Worm (Caenorhabditis elegans) whole organism, early embryonic: Measurements from ENCODE around the gene str-113.

Source experiments
- B0310.2 ChIP-seq: sonication (generic microtip); optimal IDR thresholded peaks from 2 replicates; lab custom pipeline; 2016; ENCODE audit warnings: mild to moderate bottlenecking, missing genetic modification characterization, missing compliant biosample characterization
- F13C5.2 ChIP-seq: sonication (generic microtip); optimal IDR thresholded peaks from 2 replicates; lab custom pipeline; 2017; ENCODE audit warnings: mild to moderate bottlenecking, missing genetic modification characterization, inconsistent platforms, missing compliant biosample characterization
- aly-1 ChIP-seq: sonication (generic microtip); optimal IDR thresholded peaks from 2 replicates; lab custom pipeline; 2016; ENCODE audit warnings: missing genetic modification characterization, missing compliant biosample characterization
- ama-1 ChIP-seq: fragments of 150-350 bp; optimal IDR thresholded peaks from 2 replicates; lab custom pipeline; 2014
- ceh-13 ChIP-seq: fragments of 200-800 bp; sonication (Bioruptor generic); optimal IDR thresholded peaks from 2 replicates; lab custom pipeline; 2018; ENCODE audit warnings: mild to moderate bottlenecking, missing genetic modification characterization, missing compliant biosample characterization
- ceh-36 ChIP-seq: sonication (generic microtip); optimal IDR thresholded peaks from 2 replicates; lab custom pipeline; 2016; ENCODE audit warnings: missing genetic modification characterization, inconsistent platforms, missing compliant biosample characterization
- ets-7 ChIP-seq: sonication (generic microtip); optimal IDR thresholded peaks from 2 replicates; lab custom pipeline; 2016; ENCODE audit warnings: missing genotype, missing genetic modification characterization, missing compliant biosample characterization
- flt-1 ChIP-seq: fragments of 200-800 bp; sonication (Bioruptor generic); IDR thresholded peaks from 2 replicates; pipeline ENCODE4 v1.3.6; 2022; ENCODE audit warnings: missing genetic modification characterization, missing compliant biosample characterization
- hmbx-1 ChIP-seq: sonication (generic microtip); optimal IDR thresholded peaks from 2 replicates; lab custom pipeline; 2016; ENCODE audit warnings: mild to moderate bottlenecking, missing genetic modification characterization, missing compliant biosample characterization
- hmg-4 ChIP-seq: fragments of 200-800 bp; sonication (Bioruptor generic); optimal IDR thresholded peaks from 2 replicates; lab custom pipeline; 2018; ENCODE audit warnings: mild to moderate bottlenecking, missing genetic modification characterization, missing compliant biosample characterization
- hnd-1 ChIP-seq: sonication (generic microtip); optimal IDR thresholded peaks from 2 replicates; lab custom pipeline; 2016; ENCODE audit warnings: missing genetic modification characterization, missing compliant biosample characterization
- pes-1 ChIP-seq: fragments of 200-800 bp; sonication (Bioruptor generic); IDR thresholded peaks from 2 replicates; pipeline ENCODE4 v1.3.6; 2022; ENCODE audit warnings: missing genetic modification reagents, missing genetic modification characterization, missing compliant biosample characterization
- scrt-1 ChIP-seq: fragments of 200-800 bp; sonication (Bioruptor generic); IDR thresholded peaks from 2 replicates; pipeline ENCODE4 v1.3.6; 2022; ENCODE audit warnings: missing genetic modification characterization, missing compliant biosample characterization
- sea-1 ChIP-seq: fragments of 200-800 bp; sonication (Bioruptor generic); conservative IDR thresholded peaks from 2 replicates; pipeline ENCODE4 v1.3.6; 2022; ENCODE audit warnings: missing genetic modification characterization, missing compliant biosample characterization
- tbx-11 ChIP-seq: fragments of 200-800 bp; sonication (Bioruptor generic); IDR thresholded peaks from 2 replicates; pipeline ENCODE4 v1.3.6; 2022; ENCODE audit warnings: missing genetic modification characterization, missing compliant biosample characterization
- tbx-37 ChIP-seq: fragments of 200-800 bp; sonication (Bioruptor generic); conservative IDR thresholded peaks from 2 replicates; pipeline ENCODE4 v1.3.6; 2022; ENCODE audit warnings: missing genetic modification reagents, missing genetic modification characterization, missing compliant biosample characterization
- tra-4 ChIP-seq: sonication (generic microtip); optimal IDR thresholded peaks from 2 replicates; lab custom pipeline; 2017; ENCODE audit warnings: missing genetic modification characterization, missing compliant biosample characterization

Gene str-113

DNA sequence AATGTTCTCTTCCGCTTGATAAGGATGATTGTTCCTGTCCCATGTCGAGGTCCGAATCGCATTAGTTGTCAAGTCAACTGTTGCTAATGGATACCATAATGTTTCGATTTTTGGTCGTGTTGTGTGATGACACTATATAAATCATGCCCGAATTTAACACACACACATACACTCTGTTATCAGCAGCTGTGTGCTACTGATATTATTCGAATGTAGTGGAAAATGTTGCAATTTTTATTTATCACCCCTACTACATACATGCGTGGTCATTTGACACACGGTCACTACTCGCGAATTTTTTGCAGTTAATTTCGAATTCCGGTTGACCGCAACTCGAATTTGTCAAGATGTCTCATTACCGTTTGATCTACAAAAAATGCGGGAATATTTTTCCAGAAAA, 25.8 kb upstream of the str-113 start:
- TF ChIP-seq tbx-11 (no peak), B0310.2 (tag; lab: Kevin White, UChicago) (no peak), ceh-13 (GFP tag; lab: Kevin White, UChicago) (no peak), flt-1 (GFP tag; lab: Robert Waterston, UW) (no peak), tra-4 (tag; lab: Kevin White, UChicago) (no peak), ets-7 (tag; lab: Kevin White, UChicago) (no peak)

DNA sequence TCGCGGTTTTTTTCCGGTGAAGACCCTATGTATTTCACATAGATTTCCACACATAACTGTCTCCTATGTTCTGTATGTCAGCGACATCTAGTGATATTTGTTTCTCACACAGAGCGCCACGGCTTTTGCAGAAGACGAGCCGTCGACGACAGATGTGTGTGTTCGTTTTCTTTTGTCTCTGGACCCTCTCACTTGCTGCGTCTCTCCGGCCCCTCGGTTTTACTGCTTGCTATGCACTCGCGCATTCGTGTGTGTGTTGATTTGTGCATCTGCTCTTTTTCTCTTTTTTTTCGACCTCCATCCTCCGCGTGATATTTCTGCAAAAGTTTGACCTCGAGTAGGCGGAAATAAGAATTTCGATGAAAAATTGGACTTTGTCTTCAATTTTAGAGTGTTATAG, 21.9 kb upstream of the str-113 start:
- TF ChIP-seq hmbx-1 (tag; lab: Kevin White, UChicago) (no peak), tbx-11 (no peak), hmg-4 (GFP tag; lab: Kevin White, UChicago) (no peak), tbx-37 (no peak), sea-1 (no peak)

DNA sequence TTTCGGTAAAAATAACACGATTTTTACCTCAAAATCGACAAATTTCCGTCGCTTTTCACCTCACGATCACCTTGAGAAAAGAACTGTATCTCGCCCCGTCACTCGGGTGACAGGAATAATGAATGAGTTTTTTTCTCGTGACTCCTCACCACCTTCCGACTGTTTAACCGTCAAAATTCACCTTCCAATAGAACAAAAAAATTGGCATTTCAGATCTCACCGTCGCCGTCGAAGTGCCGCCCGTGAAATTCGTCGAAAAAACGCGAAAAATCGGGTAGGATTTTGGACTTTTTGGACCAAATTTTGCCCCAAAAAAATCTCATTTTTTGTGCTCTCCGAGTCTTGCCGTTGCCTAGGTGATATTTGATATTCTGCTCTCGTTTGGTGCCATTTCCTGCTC, 20.1 kb upstream of the str-113 start, which contains the start of gene unc-132:
unc-132 (plus strand) TSS at position 208 of the 400 bp plus-strand sequence.
- no peak for TF ChIP-seq aly-1 (tag; lab: Kevin White, UChicago)
- no peak for TF ChIP-seq tbx-37
- TF ChIP-seq hnd-1 (tag; lab: Kevin White, UChicago) = no peak
- TF ChIP-seq tbx-11 = no peak
- TF ChIP-seq ceh-13 (GFP tag; lab: Kevin White, UChicago) = no peak
- no peak for TF ChIP-seq hmg-4 (GFP tag; lab: Kevin White, UChicago)
- TF ChIP-seq scrt-1 (GFP tag; lab: Robert Waterston, UW) = no peak
- TF ChIP-seq ceh-36 (tag; lab: Kevin White, UChicago) = no peak
- no peak for TF ChIP-seq ets-7 (tag; lab: Kevin White, UChicago)

DNA sequence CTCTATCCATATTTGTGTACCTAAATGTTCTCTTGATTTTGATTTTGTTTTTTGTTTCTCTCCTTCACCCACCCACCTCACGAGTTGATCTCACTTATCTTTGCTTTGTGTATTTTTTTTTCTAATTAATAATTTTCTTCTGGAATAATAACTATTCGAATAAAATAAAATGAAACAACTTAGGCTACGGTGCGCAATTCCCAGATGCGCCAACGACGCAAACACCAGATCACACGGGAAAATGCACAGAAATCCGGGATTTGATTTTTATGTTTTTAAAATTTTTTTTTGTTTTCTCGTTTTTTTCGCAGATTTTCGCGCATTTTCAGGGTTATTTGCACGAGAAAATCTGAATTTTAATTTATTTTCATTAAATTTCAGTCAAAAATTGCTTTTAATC, 19.5 kb upstream of the str-113 start:
- TF ChIP-seq scrt-1 (GFP tag; lab: Robert Waterston, UW) = no peak

DNA sequence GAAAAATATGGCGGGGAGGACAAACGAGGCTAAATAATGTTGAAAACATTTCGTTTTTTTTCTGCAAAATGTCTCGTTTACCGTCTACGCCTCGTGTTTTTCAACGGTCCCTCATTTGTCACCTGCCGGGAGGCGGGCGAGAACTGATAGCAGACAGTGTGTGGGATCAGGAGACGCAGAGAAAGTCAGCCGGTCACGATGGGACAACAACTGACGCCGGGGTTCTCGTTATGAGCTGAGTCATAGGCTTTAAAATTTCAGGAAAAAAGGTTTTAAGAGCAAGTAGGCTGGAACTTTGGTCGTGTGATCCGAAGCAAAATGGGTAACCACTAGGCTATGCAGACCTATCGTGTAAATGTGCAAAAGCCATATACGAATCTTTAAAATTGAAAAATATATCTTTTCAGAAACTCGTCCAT, 19.0 kb upstream of the str-113 start, which contains the start of gene W08A12.2:
W08A12.2 (minus strand) TSS at position 103 of the 419 bp plus-strand sequence.
- no peak for TF ChIP-seq ets-7 (tag; lab: Kevin White, UChicago)
- TF ChIP-seq B0310.2 (tag; lab: Kevin White, UChicago) = no peak
- no peak for TF ChIP-seq aly-1 (tag; lab: Kevin White, UChicago)
- no peak for TF ChIP-seq ceh-36 (tag; lab: Kevin White, UChicago)
- no peak for TF ChIP-seq hnd-1 (tag; lab: Kevin White, UChicago)
- no peak for TF ChIP-seq sea-1
- no peak for TF ChIP-seq scrt-1 (GFP tag; lab: Robert Waterston, UW)

DNA sequence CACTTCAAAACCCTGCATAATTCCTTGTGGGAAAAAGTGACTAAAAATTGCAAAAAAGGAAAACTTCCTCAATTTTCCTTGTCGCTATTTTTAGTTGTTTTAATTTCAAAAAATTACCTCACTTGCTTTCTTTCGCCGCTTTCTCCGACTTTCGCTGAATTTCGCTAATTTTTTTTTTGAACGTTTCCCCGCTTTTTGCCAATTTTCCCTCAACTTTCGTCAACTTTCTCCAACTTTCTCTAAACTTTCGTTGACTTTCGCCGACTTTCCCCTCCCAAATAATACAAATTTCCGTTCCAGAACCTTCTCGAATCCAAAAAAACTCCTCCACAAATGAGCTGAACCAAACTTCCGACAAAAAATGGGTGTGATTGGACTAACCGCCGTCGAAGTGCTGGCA, 15.8 kb upstream of the str-113 start, which contains the start of gene W08A12.3:
W08A12.3 (plus strand) TSS at position 301 of the 400 bp plus-strand sequence.
- TF ChIP-seq ceh-36 (tag; lab: Kevin White, UChicago) (no peak), F13C5.2 (no peak), ama-1 (lab: Kevin White, UChicago) (no peak), pes-1 (GFP tag; lab: Robert Waterston, UW) (no peak), ceh-13 (GFP tag; lab: Kevin White, UChicago) (no peak), tbx-37 (no peak), hmg-4 (GFP tag; lab: Kevin White, UChicago) (no peak), tbx-11 (no peak), tra-4 (tag; lab: Kevin White, UChicago) (no peak), flt-1 (GFP tag; lab: Robert Waterston, UW) (no peak), ets-7 (tag; lab: Kevin White, UChicago) (no peak), scrt-1 (GFP tag; lab: Robert Waterston, UW) (no peak), hmbx-1 (tag; lab: Kevin White, UChicago) (no peak), sea-1 (no peak), hnd-1 (tag; lab: Kevin White, UChicago) (no peak), B0310.2 (tag; lab: Kevin White, UChicago) (no peak), aly-1 (tag; lab: Kevin White, UChicago) (no peak)

DNA sequence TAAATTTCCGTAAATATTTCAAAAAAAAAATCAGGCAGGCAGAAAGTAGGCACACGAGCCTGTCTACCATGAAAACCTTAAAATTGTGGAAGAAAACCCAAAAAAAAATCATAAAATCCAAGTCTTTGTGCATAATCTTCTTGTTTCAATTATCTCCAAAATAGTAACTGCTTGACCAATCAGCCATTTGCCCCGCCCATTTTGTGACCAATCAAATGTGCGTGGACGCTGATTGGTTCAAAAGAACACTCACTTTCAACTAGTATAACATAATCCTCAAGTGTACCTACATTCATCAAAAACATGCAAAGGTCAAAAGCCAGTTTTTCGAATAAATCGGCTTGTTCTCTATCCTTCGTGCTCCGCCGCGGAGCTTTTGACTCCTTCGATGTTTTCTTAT, 11.7 kb upstream of the str-113 start:
- no peak for TF ChIP-seq aly-1 (tag; lab: Kevin White, UChicago)
- no peak for TF ChIP-seq scrt-1 (GFP tag; lab: Robert Waterston, UW)
- TF ChIP-seq pes-1 (GFP tag; lab: Robert Waterston, UW) = no peak
- TF ChIP-seq hnd-1 (tag; lab: Kevin White, UChicago) = no peak
- TF ChIP-seq hmbx-1 (tag; lab: Kevin White, UChicago) = no peak
- no peak for TF ChIP-seq ceh-13 (GFP tag; lab: Kevin White, UChicago)

DNA sequence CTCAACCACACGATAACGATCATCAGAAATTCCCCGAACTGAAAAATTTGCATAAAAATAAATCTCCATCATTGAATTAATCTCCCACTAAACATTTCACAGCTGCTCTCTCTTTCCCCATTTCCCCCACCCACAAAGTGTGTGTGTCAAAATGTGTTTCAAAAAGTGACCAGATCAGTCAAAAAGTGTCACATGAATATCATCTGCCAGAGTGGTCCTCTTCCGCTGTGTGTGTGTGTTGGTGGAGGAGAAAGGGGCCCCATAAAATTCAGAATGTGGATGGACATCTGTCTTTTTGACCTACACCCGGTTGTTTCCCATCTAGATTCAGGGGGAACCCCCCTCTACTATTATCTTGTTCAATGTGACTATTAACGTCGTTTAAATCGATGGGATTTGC, 10.4 kb upstream of the str-113 start:
- TF ChIP-seq aly-1 (tag; lab: Kevin White, UChicago) (no peak), F13C5.2 (no peak), tbx-11 (no peak), pes-1 (GFP tag; lab: Robert Waterston, UW) (no peak), hnd-1 (tag; lab: Kevin White, UChicago) (no peak), ceh-13 (GFP tag; lab: Kevin White, UChicago) (no peak), sea-1 (no peak), ets-7 (tag; lab: Kevin White, UChicago) (no peak), tbx-37 (no peak), ama-1 (lab: Kevin White, UChicago) (no peak), B0310.2 (tag; lab: Kevin White, UChicago) (no peak), tra-4 (tag; lab: Kevin White, UChicago) (no peak), scrt-1 (GFP tag; lab: Robert Waterston, UW) (no peak), flt-1 (GFP tag; lab: Robert Waterston, UW) (no peak), ceh-36 (tag; lab: Kevin White, UChicago) (no peak), hmbx-1 (tag; lab: Kevin White, UChicago) (no peak)
